Fruit fly (Drosophila melanogaster): ENCODE results near the gene Epg5.
A peak's percentile ranks its signal among the peaks of the same experiment; 100 is the strongest.

The Epg5 gene

dm6 chr3R:18758548-18759257, at the start of gene Epg5 (continued):
- TF ChIP-seq CG2889 (GFP tag; IDR thresholded peaks at IDR 0.05) (0 out of 3 replicates have a peak, but pooled peaks have one; percentile 18), Kr (GFP tag; optimal IDR thresholded peaks at IDR 0.05) (no peak), br (optimal IDR thresholded peaks at IDR 0.05) (no peak), Rx (GFP tag; IDR thresholded peaks at IDR 0.05) (peak; percentile 41; the same call in 1 of the 2 replicates), Hr39 (optimal IDR thresholded peaks at IDR 0.05) (no peak), pnt (GFP tag; optimal IDR thresholded peaks at IDR 0.05) (peak; percentile 69), slp2 (GFP tag; optimal IDR thresholded peaks at IDR 0.05) (peak; percentile 57), Sry-β (GFP tag; optimal IDR thresholded peaks at IDR 0.05) (peak; percentile 26), Awh (GFP tag; IDR thresholded peaks at IDR 0.05) (0 out of 2 replicates have a peak, but pooled peaks have one; percentile 33), Lhr (GFP tag; optimal IDR thresholded peaks at IDR 0.05) (peak; percentile 29), Bgb (GFP tag; IDR thresholded peaks at IDR 0.05; ENCODE audit: partially characterized antibody) (peak; percentile 96), Hr78 (GFP tag; optimal IDR thresholded peaks at IDR 0.05) (no peak), stwl (tag; optimal IDR thresholded peaks at IDR 0.05) (peak; percentile 70), ro (GFP tag; IDR thresholded peaks at IDR 0.05) (no peak), ERR (GFP tag; optimal IDR thresholded peaks at IDR 0.05) (peak; percentile 20), Neu2 (GFP tag; optimal IDR thresholded peaks at IDR 0.05; ENCODE audit: borderline replicate concordance) (no peak), twi (tag; optimal IDR thresholded peaks at IDR 0.05) (no peak), Usf (GFP tag; optimal IDR thresholded peaks at IDR 0.05) (no peak), fd64A (GFP tag; optimal IDR thresholded peaks at IDR 0.05) (no peak), klu (GFP tag; IDR thresholded peaks at IDR 0.05) (peak; percentile 70; the same call in 1 of the 2 replicates), CG13775 (GFP tag; optimal IDR thresholded peaks at IDR 0.05) (peak; percentile 71), chn (GFP tag; optimal IDR thresholded peaks at IDR 0.05) (peak; percentile 85), Max (GFP tag; optimal IDR thresholded peaks at IDR 0.05) (peak; percentile 76), z (GFP tag; IDR thresholded peaks at IDR 0.05) (no peak), D19B (GFP tag; optimal IDR thresholded peaks at IDR 0.05) (no peak), Atf6 (GFP tag; IDR thresholded peaks at IDR 0.05) (no peak), CG7556 (GFP tag; optimal IDR thresholded peaks at IDR 0.05) (no peak), jumu (GFP tag; optimal IDR thresholded peaks at IDR 0.05) (peak; percentile 61), CG1792 (GFP tag; optimal IDR thresholded peaks at IDR 0.05) (peak; percentile 35), croc (GFP tag; conservative IDR thresholded peaks at IDR 0.05) (peak; percentile 62), bsh (GFP tag; optimal IDR thresholded peaks at IDR 0.05) (no peak), CG1602 (GFP tag; optimal IDR thresholded peaks at IDR 0.05) (peak; percentile 66), pzg (GFP tag; optimal IDR thresholded peaks at IDR 0.05) (peak; percentile 85), CG6791 (GFP tag; IDR thresholded peaks at IDR 0.05; ENCODE audit: partially characterized antibody) (peak; percentile 95), ato (GFP tag; IDR thresholded peaks at IDR 0.05; ENCODE audit: partially characterized antibody) (peak; percentile 78), pros (GFP tag; optimal IDR thresholded peaks at IDR 0.05) (no peak), CG18599 (GFP tag; optimal IDR thresholded peaks at IDR 0.05) (peak; percentile 66), CG15514 (GFP tag; optimal IDR thresholded peaks at IDR 0.05) (peak; percentile 77), CG4282 (GFP tag; optimal IDR thresholded peaks at IDR 0.05) (no peak), CG10366 (GFP tag; IDR thresholded peaks at IDR 0.05) (peak; percentile 64), CG8944 (GFP tag; optimal IDR thresholded peaks at IDR 0.05) (peak; percentile 67), CG11247 (GFP tag; IDR thresholded peaks at IDR 0.05) (peak; percentile 49; the same call in 1 of the 2 replicates), CG10543 (GFP tag; optimal IDR thresholded peaks at IDR 0.05) (peak; percentile 61), MESR4 (GFP tag; optimal IDR thresholded peaks at IDR 0.05) (peak; percentile 55), kni (GFP tag; optimal IDR thresholded peaks at IDR 0.05) (no peak), CG14965 (GFP tag; optimal IDR thresholded peaks at IDR 0.05; ENCODE audit: borderline replicate concordance) (no peak), CG13296 (GFP tag; optimal IDR thresholded peaks at IDR 0.05) (no peak), gsb-n (tag; optimal IDR thresholded peaks at IDR 0.05) (no peak), al (GFP tag; IDR thresholded peaks at IDR 0.05) (peak; percentile 73)

All from whole organism, embryonic.